Worm (Caenorhabditis elegans): ENCODE data around the gene mltn-9.

mltn-9 gene

ce11 chrII:14619806-14620205, 4.0 kb downstream of the mltn-9 start:
- TF ChIP-seq chd-7 (tag; optimal IDR thresholded peaks at IDR 0.05): no peak
- no peak for TF ChIP-seq C17E4.6 (GFP tag; IDR thresholded peaks at IDR 0.05)
- no peak for TF ChIP-seq T26A5.8 (tag; optimal IDR thresholded peaks at IDR 0.05)
- no peak for TF ChIP-seq nhr-120 (GFP tag; IDR thresholded peaks at IDR 0.05)
- no peak for TF ChIP-seq hlh-12 (tag; optimal IDR thresholded peaks at IDR 0.05)
- no peak for TF ChIP-seq egl-18 (GFP tag; IDR thresholded peaks at IDR 0.05)
- TF ChIP-seq bed-2 (GFP tag; IDR thresholded peaks at IDR 0.05): no peak
- TF ChIP-seq rcor-1 (GFP tag; IDR thresholded peaks at IDR 0.05): no peak
- TF ChIP-seq him-1 (tag; optimal IDR thresholded peaks at IDR 0.05): no peak
- no peak for TF ChIP-seq repo-1 (tag; optimal IDR thresholded peaks at IDR 0.05)
- no peak for TF ChIP-seq egrh-3 (GFP tag; IDR thresholded peaks at IDR 0.05)
- TF ChIP-seq ama-1 (optimal IDR thresholded peaks at IDR 0.05): no peak
- TF ChIP-seq ama-1 (GFP tag; optimal IDR thresholded peaks at IDR 0.05): no peak
- TF ChIP-seq K12H6.12 (tag; optimal IDR thresholded peaks at IDR 0.05): no peak
- TF ChIP-seq ztf-3 (GFP tag; optimal IDR thresholded peaks at IDR 0.05): no peak
- TF ChIP-seq nhr-90 (tag; optimal IDR thresholded peaks at IDR 0.05): no peak

- TF ChIP-seq ceh-40 (GFP tag; IDR thresholded peaks at IDR 0.05): no peak
- no peak for TF ChIP-seq egrh-3 (GFP tag; IDR thresholded peaks at IDR 0.05)
- TF ChIP-seq mxl-1 (tag; optimal IDR thresholded peaks at IDR 0.05): no peak
Observed at ce11 chrII:14620730-14621129, 4.9 kb downstream of the mltn-9 start.

- TF ChIP-seq ztf-3 (GFP tag; optimal IDR thresholded peaks at IDR 0.05): no peak
- no peak for TF ChIP-seq rcor-1 (GFP tag; IDR thresholded peaks at IDR 0.05)
- no peak for TF ChIP-seq D2030.7 (GFP tag; IDR thresholded peaks at IDR 0.05)
- no peak for TF ChIP-seq F57C9.4 (tag; optimal IDR thresholded peaks at IDR 0.05)
- TF ChIP-seq mel-28 (tag; optimal IDR thresholded peaks at IDR 0.05; ENCODE audit: borderline replicate concordance): no peak
- TF ChIP-seq mxl-1 (tag; optimal IDR thresholded peaks at IDR 0.05): no peak
- no peak for TF ChIP-seq unc-130 (GFP tag; optimal IDR thresholded peaks at IDR 0.05)
- TF ChIP-seq Y67H2A.10 (GFP tag; conservative IDR thresholded peaks at IDR 0.05): no peak
- no peak for TF ChIP-seq ztf-6 (GFP tag; IDR thresholded peaks at IDR 0.05)
- TF ChIP-seq let-526 (GFP tag; IDR thresholded peaks at IDR 0.05): no peak
- TF ChIP-seq lsl-1 (GFP tag; optimal IDR thresholded peaks at IDR 0.05): no peak
- TF ChIP-seq let-607 (tag; optimal IDR thresholded peaks at IDR 0.05): no peak
- no peak for TF ChIP-seq bed-1 (GFP tag; IDR thresholded peaks at IDR 0.05)
Observed at ce11 chrII:14622758-14623157, 6.9 kb downstream of the mltn-9 start, which contains the start of gene mltn-10. mltn-10 (plus strand) TSS chrII:14623058.

- no peak for TF ChIP-seq hrde-1 (tag; optimal IDR thresholded peaks at IDR 0.05; ENCODE audit: borderline replicate concordance)
- TF ChIP-seq nhr-90 (tag; optimal IDR thresholded peaks at IDR 0.05): no peak
- TF ChIP-seq die-1 (tag; optimal IDR thresholded peaks at IDR 0.05): no peak
- no peak for TF ChIP-seq gei-17 (GFP tag; optimal IDR thresholded peaks at IDR 0.05)
- TF ChIP-seq ceh-100 (GFP tag; IDR thresholded peaks at IDR 0.05): no peak
- TF ChIP-seq ceh-58 (GFP tag; IDR thresholded peaks at IDR 0.05): no peak
- TF ChIP-seq akir-1 (GFP tag; optimal IDR thresholded peaks at IDR 0.05): no peak
- TF ChIP-seq sdz-38 (tag; optimal IDR thresholded peaks at IDR 0.05): no peak
- TF ChIP-seq lsl-1 (GFP tag; optimal IDR thresholded peaks at IDR 0.05): no peak
- TF ChIP-seq ztf-22 (GFP tag; optimal IDR thresholded peaks at IDR 0.05): no peak
- no peak for TF ChIP-seq nhr-120 (GFP tag; IDR thresholded peaks at IDR 0.05)
- TF ChIP-seq zim-3 (tag; optimal IDR thresholded peaks at IDR 0.05): no peak
Observed at ce11 chrII:14626883-14627282, 11.0 kb downstream of the mltn-9 start.
